ENCODE assay signal across 4 fruit fly cellular contexts in the genomic region with DNA sequence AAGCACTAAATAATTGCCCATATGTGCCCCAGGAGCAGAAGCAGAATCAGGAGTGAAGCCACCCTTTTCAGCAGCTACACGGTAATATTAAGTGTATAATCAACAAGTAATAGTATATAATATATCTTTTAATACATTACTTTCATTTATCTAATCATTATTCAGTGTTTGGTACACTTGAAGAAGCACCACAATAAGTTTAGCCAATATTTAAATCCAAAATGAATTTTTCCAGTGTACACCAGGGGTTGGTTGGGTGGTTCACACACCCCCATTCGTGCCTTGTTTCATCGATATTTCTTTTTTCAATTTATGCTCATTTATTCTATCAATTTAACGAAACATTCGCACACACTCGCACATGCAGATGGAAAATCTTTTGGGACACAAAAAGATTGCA.
TF ChIP-seq lines count a peak whose summit lies in the region.

No protein-coding gene starts in this region.

- TF ChIP-seq CTCF in whole organism, embryonic (GFP tag; optimal IDR thresholded peaks at IDR 0.05; lab: Kevin White, UChicago) = no peak

TF ChIP-seq in whole organism, embryonic, 481 proteins besides CTCF, POLR2A, EP300 and RAD21 (continues in another document):
- TF ChIP-seq CG8478 (optimal IDR thresholded peaks at IDR 0.05; lab: Kevin White, UChicago) (no peak), ATbp (GFP tag; optimal IDR thresholded peaks at IDR 0.05; lab: Kevin White, UChicago) (peak; percentile 58), Hmr (GFP tag; optimal IDR thresholded peaks at IDR 0.05; lab: Kevin White, UChicago) (peak; percentile 10), CG31365 (tag; optimal IDR thresholded peaks at IDR 0.05; lab: Kevin White, UChicago) (no peak), chn (GFP tag; optimal IDR thresholded peaks at IDR 0.05; lab: Kevin White, UChicago) (no peak), CG8290 (GFP tag; optimal IDR thresholded peaks at IDR 0.05; lab: Kevin White, UChicago) (no peak), CG8290 (tag; optimal IDR thresholded peaks at IDR 0.05; lab: Kevin White, UChicago) (peak in 1 of 2 experiments; percentile 33), CG43689 (GFP tag; IDR thresholded peaks at IDR 0.05; lab: Robert Waterston, UW) (no peak), ase (GFP tag; IDR thresholded peaks at IDR 0.05; lab: Robert Waterston, UW) (no peak), NfI (GFP tag; optimal IDR thresholded peaks at IDR 0.05; lab: Kevin White, UChicago) (peak; percentile 15), tx (GFP tag; optimal IDR thresholded peaks at IDR 0.05; lab: Kevin White, UChicago) (no peak), CG6813 (GFP tag; optimal IDR thresholded peaks at IDR 0.05; lab: Kevin White, UChicago) (no peak), CG15479 (GFP tag; optimal IDR thresholded peaks at IDR 0.05; lab: Kevin White, UChicago) (no peak), onecut (GFP tag; IDR thresholded peaks at IDR 0.05; lab: Robert Waterston, UW) (peak; percentile 56), CG6272 (GFP tag; IDR thresholded peaks at IDR 0.05; lab: Robert Waterston, UW) (peak; percentile 31), H2.0 (GFP tag; IDR thresholded peaks at IDR 0.05; lab: Robert Waterston, UW) (0 out of 2 replicates have a peak, but pooled peaks have one; percentile 6), cad (GFP tag; optimal IDR thresholded peaks at IDR 0.05; lab: Kevin White, UChicago) (no peak), bcd (GFP tag; optimal IDR thresholded peaks at IDR 0.05; lab: Kevin White, UChicago) (no peak), Oaz (GFP tag; IDR thresholded peaks at IDR 0.05; lab: Robert Waterston, UW) (no peak), Dref (GFP tag; IDR thresholded peaks at IDR 0.05; lab: Robert Waterston, UW) (no peak), CG2202 (tag; optimal IDR thresholded peaks at IDR 0.05; lab: Kevin White, UChicago) (peak; percentile 15), Poxn (GFP tag; IDR thresholded peaks at IDR 0.05; lab: Robert Waterston, UW) (no peak)

TF ChIP-seq in whole organism, prepupa, 60 proteins besides CTCF, POLR2A, EP300 and RAD21:
- TF ChIP-seq CG10669 (GFP tag; optimal IDR thresholded peaks at IDR 0.05; lab: Kevin White, UChicago) (no peak), spab (GFP tag; optimal IDR thresholded peaks at IDR 0.05; lab: Kevin White, UChicago) (no peak), Eip78C (GFP tag; lab: Kevin White, UChicago) (peak; percentile 31), Smox (GFP tag; optimal IDR thresholded peaks at IDR 0.05; lab: Kevin White, UChicago) (peak; percentile 9), CG8119 (GFP tag; IDR thresholded peaks at IDR 0.05; lab: Robert Waterston, UW) (no peak), CG6808 (GFP tag; optimal IDR thresholded peaks at IDR 0.05; lab: Kevin White, UChicago) (no peak), svp (GFP tag; lab: Kevin White, UChicago) (peak; percentile 42), Met (GFP tag; optimal IDR thresholded peaks at IDR 0.05; lab: Kevin White, UChicago) (peak; percentile 38), esn (GFP tag; optimal IDR thresholded peaks at IDR 0.05; lab: Kevin White, UChicago) (peak; percentile 13)

TF ChIP-seq in whole organism, pupa, 21 proteins besides CTCF, POLR2A, EP300 and RAD21:
- no peak for TF ChIP-seq CG15710 (tag; optimal IDR thresholded peaks at IDR 0.05; lab: Kevin White, UChicago)
- no peak for TF ChIP-seq CG14655 (GFP tag; optimal IDR thresholded peaks at IDR 0.05; lab: Kevin White, UChicago)
- peak; percentile 6 for TF ChIP-seq CG8159 (tag; optimal IDR thresholded peaks at IDR 0.05; lab: Kevin White, UChicago)
- TF ChIP-seq CG8301 (tag; optimal IDR thresholded peaks at IDR 0.05; lab: Kevin White, UChicago) = no peak
- TF ChIP-seq CG10348 (GFP tag; IDR thresholded peaks at IDR 0.05; lab: Robert Waterston, UW) = no peak
- no peak for TF ChIP-seq Ets98B (GFP tag; IDR thresholded peaks at IDR 0.05; lab: Robert Waterston, UW)
- no peak for TF ChIP-seq gl (tag; optimal IDR thresholded peaks at IDR 0.05; lab: Kevin White, UChicago)

TF ChIP-seq in whole organism, wandering third instar larva, 38 proteins besides CTCF, POLR2A, EP300 and RAD21:
- peak; percentile 28 for TF ChIP-seq HLH106 (tag; optimal IDR thresholded peaks at IDR 0.05; lab: Kevin White, UChicago)
- no peak for TF ChIP-seq jim (GFP tag; optimal IDR thresholded peaks at IDR 0.05; lab: Kevin White, UChicago)
- no peak for TF ChIP-seq OdsH (GFP tag; optimal IDR thresholded peaks at IDR 0.05; lab: Kevin White, UChicago)
- TF ChIP-seq Vsx2 (GFP tag; optimal IDR thresholded peaks at IDR 0.05; lab: Kevin White, UChicago; ENCODE audit: partially characterized antibody) = no peak
- TF ChIP-seq rgr (GFP tag; optimal IDR thresholded peaks at IDR 0.05; lab: Kevin White, UChicago) = peak; percentile 35
- TF ChIP-seq foxo (GFP tag; optimal IDR thresholded peaks at IDR 0.05; lab: Kevin White, UChicago) = peak in 1 of 2 experiments; percentile 29
- no peak for TF ChIP-seq CrebA (GFP tag; optimal IDR thresholded peaks at IDR 0.05; lab: Kevin White, UChicago; ENCODE audit: borderline replicate concordance)
TF ChIP-seq in whole organism, wandering third instar larva: peak in this region for 3.

Comparison
In these comparisons a context has a peak if more than half of its experiments do, and no peak if none do; other contexts are left out.
1. Of the 7 proteins assayed by ChIP-seq in both whole organism, embryonic and whole organism, prepupa: peak only in whole organism, embryonic: Blimp-1 and Sox102F; only in whole organism, prepupa: none; in both: none; in neither: 5.